Worm (Caenorhabditis elegans) whole organism, mixed stage, embryonic: Measurements from ENCODE around the gene lbp-1.

Source experiments
- M03D4.4 ChIP-seq: sonication (generic microtip); optimal IDR thresholded peaks from 2 replicates; lab custom pipeline; 2017; ENCODE audit warnings: mild to moderate bottlenecking, missing genetic modification characterization, missing compliant biosample characterization
- bed-3 ChIP-seq: fragments of 200-800 bp; sonication (Bioruptor generic); optimal IDR thresholded peaks from 3 replicates; lab custom pipeline; 2018; ENCODE audit warnings: mild to moderate bottlenecking, missing genetic modification characterization, moderate library complexity, missing compliant biosample characterization
- ceh-39 ChIP-seq: fragments of 150-350 bp; optimal IDR thresholded peaks from 2 replicates; lab custom pipeline; 2014; ENCODE audit warnings: missing biosample characterization, missing genetic modification characterization
- ceh-43 ChIP-seq: fragments of 200-800 bp; sonication (Bioruptor generic); optimal IDR thresholded peaks from 2 replicates; lab custom pipeline; 2018; ENCODE audit warnings: mild to moderate bottlenecking, missing genetic modification characterization, moderate library complexity, missing compliant biosample characterization
- ceh-83 ChIP-seq: fragments of 200-800 bp; sonication (Bioruptor generic); optimal IDR thresholded peaks from 2 replicates; lab custom pipeline; 2018; ENCODE audit warnings: mild to moderate bottlenecking, missing genetic modification characterization, missing compliant biosample characterization
- ces-1 ChIP-seq: fragments of 150-350 bp; optimal IDR thresholded peaks from 2 replicates; lab custom pipeline; 2014; ENCODE audit warnings: missing biosample characterization, missing genetic modification reagents, missing genetic modification characterization
- cnd-1 ChIP-seq: fragments of 200-800 bp; sonication (Bioruptor generic); optimal IDR thresholded peaks from 2 replicates; lab custom pipeline; 2018; ENCODE audit warnings: mild to moderate bottlenecking, missing genetic modification characterization, missing compliant biosample characterization
- drap-1 ChIP-seq: fragments of 200-800 bp; sonication (Bioruptor generic); optimal IDR thresholded peaks from 3 replicates; lab custom pipeline; 2018; ENCODE audit warnings: mild to moderate bottlenecking, missing genetic modification characterization, missing compliant biosample characterization
- elt-3 ChIP-seq: fragments of 150-350 bp; optimal IDR thresholded peaks from 2 replicates; lab custom pipeline; 2014; ENCODE audit warnings: missing biosample characterization, missing genetic modification characterization
- flh-1 ChIP-seq: fragments of 200-800 bp; sonication (Bioruptor generic); optimal IDR thresholded peaks from 2 replicates; lab custom pipeline; 2018; ENCODE audit warnings: mild to moderate bottlenecking, missing genetic modification characterization, moderate library complexity, missing compliant biosample characterization
- ham-2 ChIP-seq: fragments of 200-800 bp; sonication (Bioruptor generic); optimal IDR thresholded peaks from 2 replicates; lab custom pipeline; 2018; ENCODE audit warnings: mild to moderate bottlenecking, missing genetic modification characterization, missing compliant biosample characterization
- hlh-1 ChIP-seq: fragments of 150-350 bp; optimal IDR thresholded peaks from 2 replicates; lab custom pipeline; 2014; ENCODE audit warnings: missing biosample characterization, missing genetic modification reagents, missing genetic modification characterization
- lin-13 ChIP-seq: fragments of 150-350 bp; optimal IDR thresholded peaks from 2 replicates; lab custom pipeline; 2014; ENCODE audit warnings: missing biosample characterization, missing genetic modification characterization
- lin-32 ChIP-seq: fragments of 200-800 bp; sonication (Bioruptor generic); optimal IDR thresholded peaks from 2 replicates; lab custom pipeline; 2018; ENCODE audit warnings: mild to moderate bottlenecking, missing genetic modification characterization, missing compliant biosample characterization
- lsy-2 ChIP-seq: fragments of 150-350 bp; optimal IDR thresholded peaks from 2 replicates; lab custom pipeline; 2014; ENCODE audit warnings: missing biosample characterization, missing genetic modification characterization
- mab-5 ChIP-seq: fragments of 150-350 bp; optimal IDR thresholded peaks from 2 replicates; lab custom pipeline; 2014; ENCODE audit warnings: missing biosample characterization, missing genetic modification characterization
- mep-1 ChIP-seq: fragments of 150-350 bp; optimal IDR thresholded peaks from 2 replicates; lab custom pipeline; 2017; ENCODE audit warnings: missing biosample characterization, missing genetic modification reagents, missing genetic modification characterization, inconsistent platforms
- nhr-2 ChIP-seq: fragments of 150-350 bp; optimal IDR thresholded peaks from 2 replicates; lab custom pipeline; 2014; ENCODE audit warnings: missing biosample characterization, missing genetic modification characterization
- nhr-237 ChIP-seq: fragments of 150-350 bp; optimal IDR thresholded peaks from 2 replicates; lab custom pipeline; 2014; ENCODE audit warnings: missing biosample characterization, missing genetic modification characterization
- nhr-76 ChIP-seq: sonication (generic microtip); optimal IDR thresholded peaks from 2 replicates; lab custom pipeline; 2017; ENCODE audit warnings: missing biosample characterization, missing genetic modification characterization
- pha-4 ChIP-seq: fragments of 150-350 bp; optimal IDR thresholded peaks from 2 replicates; lab custom pipeline; 2018; ENCODE audit warnings: missing biosample characterization, missing genetic modification reagents, missing genetic modification characterization
- sem-2 ChIP-seq: fragments of 200-800 bp; sonication (Bioruptor generic); optimal IDR thresholded peaks from 2 replicates; lab custom pipeline; 2018; ENCODE audit warnings: mild to moderate bottlenecking, missing genetic modification characterization, missing compliant biosample characterization
- snpc-4 ChIP-seq: fragments of 150-350 bp; optimal IDR thresholded peaks from 2 replicates; lab custom pipeline; 2014; ENCODE audit warnings: missing biosample characterization, missing genetic modification characterization
- unc-120 ChIP-seq: sonication (generic microtip); optimal IDR thresholded peaks from 2 replicates; lab custom pipeline; 2017; ENCODE audit warnings: missing genetic modification characterization, missing compliant biosample characterization; ENCODE audit not compliant: poor library complexity, severe bottlenecking
- unc-39 ChIP-seq: fragments of 150-350 bp; optimal IDR thresholded peaks from 2 replicates; lab custom pipeline; 2014; ENCODE audit warnings: missing biosample characterization, missing genetic modification characterization
- unc-62 ChIP-seq: fragments of 150-350 bp; optimal IDR thresholded peaks from 2 replicates; lab custom pipeline; 2014; ENCODE audit warnings: missing biosample characterization, missing genetic modification reagents, missing genetic modification characterization
- zip-8 ChIP-seq: fragments of 150-350 bp; optimal IDR thresholded peaks from 2 replicates; lab custom pipeline; 2014; ENCODE audit warnings: missing biosample characterization, missing genetic modification characterization
- ztf-11 ChIP-seq: fragments of 150-350 bp; optimal IDR thresholded peaks from 2 replicates; lab custom pipeline; 2014; ENCODE audit warnings: missing biosample characterization, missing genetic modification characterization

lbp-1 gene

DNA sequence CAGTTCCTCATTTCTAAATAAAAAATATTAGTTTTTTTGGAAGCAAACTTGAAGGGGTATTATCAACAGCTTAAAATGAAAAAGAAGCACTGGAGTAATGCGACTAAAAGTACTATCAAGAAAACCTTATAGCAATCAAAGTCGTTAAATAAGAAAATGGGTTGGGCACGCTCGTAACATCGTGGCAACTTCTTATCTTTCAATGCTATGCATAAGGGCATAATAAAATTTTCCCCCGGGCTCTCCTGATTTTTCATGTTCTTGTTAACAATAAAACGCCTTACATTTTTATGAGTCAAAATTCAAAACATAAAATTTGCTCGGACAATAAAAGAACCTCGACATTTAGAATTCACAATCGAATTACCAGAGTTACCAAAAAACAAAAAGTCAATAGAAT lies 15.3 kb upstream of the lbp-1 start, which contains the start of gene irg-7:
Gene irg-7 (minus strand): TSS at position 23 of the 400 bp plus-strand sequence.
- TF ChIP-seq hlh-1 (tag; lab: Kevin White, UChicago): no peak
- no peak for TF ChIP-seq flh-1 (GFP tag; lab: Kevin White, UChicago)
- TF ChIP-seq drap-1 (GFP tag; lab: Kevin White, UChicago): no peak
- TF ChIP-seq zip-8: no peak
- TF ChIP-seq ceh-43 (GFP tag; lab: Kevin White, UChicago): no peak
- TF ChIP-seq nhr-76 (tag; lab: Kevin White, UChicago): no peak
- TF ChIP-seq sem-2 (GFP tag; lab: Kevin White, UChicago): no peak
- no peak for TF ChIP-seq ceh-83 (GFP tag; lab: Kevin White, UChicago)
- TF ChIP-seq ham-2: no peak
- no peak for TF ChIP-seq lsy-2 (tag; lab: Kevin White, UChicago)
- no peak for TF ChIP-seq snpc-4
- no peak for TF ChIP-seq lin-32 (GFP tag; lab: Kevin White, UChicago)
- TF ChIP-seq M03D4.4 (tag; lab: Kevin White, UChicago): no peak
- no peak for TF ChIP-seq ces-1 (GFP tag; lab: Kevin White, UChicago)
- no peak for TF ChIP-seq pha-4 (tag; lab: Kevin White, UChicago)
- no peak for TF ChIP-seq ztf-11
- TF ChIP-seq mab-5 (tag; lab: Kevin White, UChicago): no peak
- TF ChIP-seq lin-13 (tag; lab: Kevin White, UChicago): no peak
- no peak for TF ChIP-seq ceh-39 (tag; lab: Kevin White, UChicago)

DNA sequence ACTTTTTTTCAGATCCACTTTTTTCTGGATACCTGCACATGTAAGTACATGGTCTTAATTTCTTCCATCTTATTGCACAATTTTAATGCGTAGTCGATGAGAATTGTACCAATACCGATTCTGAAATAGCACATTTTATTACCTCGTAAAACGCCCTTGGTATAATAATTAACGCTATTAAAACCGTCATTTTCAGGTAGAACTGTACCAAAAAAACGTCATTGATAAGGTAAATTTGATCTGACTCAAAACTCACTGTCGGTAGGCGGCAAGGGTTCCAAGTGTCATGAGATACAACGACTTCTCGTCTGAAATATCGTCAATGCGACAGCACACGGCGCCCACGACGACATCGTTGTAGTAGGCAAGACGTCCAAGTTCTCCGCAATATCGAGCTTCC lies 14.5 kb upstream of the lbp-1 start:
- TF ChIP-seq lsy-2 (tag; lab: Kevin White, UChicago) (no peak), unc-39 (tag; lab: Kevin White, UChicago) (no peak), snpc-4 (no peak), mab-5 (tag; lab: Kevin White, UChicago) (no peak), mep-1 (tag; lab: Kevin White, UChicago) (no peak), nhr-237 (tag; lab: Kevin White, UChicago) (no peak), flh-1 (GFP tag; lab: Kevin White, UChicago) (no peak), elt-3 (tag; lab: Kevin White, UChicago) (no peak)

ce11 chrX:3245812-3246211 lies 13.1 kb upstream of the lbp-1 start, which contains the start of gene F40F4.7:
TSS of gene F40F4.7 (minus strand) at chrX:3245933.
- TF ChIP-seq pha-4 (tag; lab: Kevin White, UChicago) (peak; percentile 61), unc-39 (tag; lab: Kevin White, UChicago) (no peak), hlh-1 (tag; lab: Kevin White, UChicago) (peak; percentile 99), lin-13 (tag; lab: Kevin White, UChicago) (peak; percentile 39), ceh-39 (tag; lab: Kevin White, UChicago) (no peak), zip-8 (no peak)

DNA sequence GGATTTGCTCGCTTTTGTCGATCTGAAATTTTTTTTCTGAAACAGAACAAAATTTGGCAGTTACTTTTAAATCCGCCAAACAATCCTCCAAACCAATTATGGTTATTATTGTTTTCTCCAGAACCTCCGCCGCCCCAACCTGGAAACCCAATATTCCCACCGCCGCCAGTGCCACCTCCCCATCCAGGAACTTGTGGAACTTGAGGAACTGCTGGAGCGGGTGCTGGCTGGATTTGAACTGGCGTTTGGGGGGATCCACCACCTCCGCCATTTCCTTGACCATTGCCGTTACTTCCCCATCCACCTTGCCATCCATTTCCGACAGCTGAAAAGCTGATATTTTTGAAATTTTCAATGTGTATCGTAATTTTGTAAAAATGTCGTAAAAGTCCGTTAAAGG lies 11.2 kb upstream of the lbp-1 start:
- TF ChIP-seq snpc-4: no peak
- no peak for TF ChIP-seq ceh-39 (tag; lab: Kevin White, UChicago)
- no peak for TF ChIP-seq mep-1 (tag; lab: Kevin White, UChicago)
- no peak for TF ChIP-seq flh-1 (GFP tag; lab: Kevin White, UChicago)
- no peak for TF ChIP-seq unc-62 (GFP tag; lab: Kevin White, UChicago)
- TF ChIP-seq lsy-2 (tag; lab: Kevin White, UChicago): no peak
- no peak for TF ChIP-seq M03D4.4 (tag; lab: Kevin White, UChicago)
- no peak for TF ChIP-seq cnd-1 (tag; lab: Kevin White, UChicago)
- no peak for TF ChIP-seq nhr-2
- no peak for TF ChIP-seq bed-3 (GFP tag; lab: Kevin White, UChicago)
- TF ChIP-seq unc-39 (tag; lab: Kevin White, UChicago): no peak
- TF ChIP-seq mab-5 (tag; lab: Kevin White, UChicago): no peak
- no peak for TF ChIP-seq ces-1 (GFP tag; lab: Kevin White, UChicago)
- no peak for TF ChIP-seq ham-2

DNA sequence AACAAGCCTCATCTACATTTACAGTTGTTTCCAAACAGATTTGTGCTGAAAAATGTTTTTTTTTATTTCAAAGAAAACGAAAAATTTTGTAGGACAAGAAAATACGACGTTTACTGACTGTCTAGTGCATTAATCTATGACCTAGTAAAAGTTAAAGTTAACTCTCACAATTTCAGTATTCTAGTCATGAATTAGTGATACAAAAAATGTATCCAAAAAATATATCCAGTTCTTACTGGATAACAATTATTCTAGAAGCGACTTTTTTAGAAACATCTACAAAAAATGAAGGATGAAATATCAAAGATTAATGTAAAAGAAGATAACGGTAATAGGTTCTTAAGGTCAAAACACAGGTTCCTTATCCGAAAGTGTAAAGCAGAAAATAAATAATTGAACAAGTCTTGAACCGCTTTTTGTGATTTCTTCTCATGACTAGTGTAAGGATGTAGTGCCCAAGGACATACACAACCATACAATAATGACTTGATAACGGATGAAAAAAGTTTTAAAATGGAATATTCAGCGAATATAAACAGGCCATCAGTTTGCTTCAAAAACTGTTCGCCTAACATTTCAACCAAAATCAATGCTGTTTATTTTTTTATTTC lies 8.4 kb upstream of the lbp-1 start, which contains the start of gene pqn-37:
Gene pqn-37 (minus strand): TSS at position 51 of the 611 bp plus-strand sequence.
- TF ChIP-seq lin-32 (GFP tag; lab: Kevin White, UChicago) (no peak), cnd-1 (tag; lab: Kevin White, UChicago) (no peak), mep-1 (tag; lab: Kevin White, UChicago) (no peak), unc-120 (tag; lab: Kevin White, UChicago) (no peak), nhr-76 (tag; lab: Kevin White, UChicago) (no peak)
